Worm (Caenorhabditis elegans) whole organism, early embryonic: ENCODE results near the gene cpg-4.

Source experiments
- ama-1 ChIP-seq: fragments of 150-350 bp; optimal IDR thresholded peaks from 2 replicates; lab custom pipeline; 2014
- ceh-13 ChIP-seq: fragments of 200-800 bp; sonication (Bioruptor generic); optimal IDR thresholded peaks from 2 replicates; lab custom pipeline; 2018; ENCODE audit warnings: mild to moderate bottlenecking, missing genetic modification characterization, missing compliant biosample characterization
- tbx-11 ChIP-seq: fragments of 200-800 bp; sonication (Bioruptor generic); IDR thresholded peaks from 2 replicates; pipeline ENCODE4 v1.3.6; 2022; ENCODE audit warnings: missing genetic modification characterization, missing compliant biosample characterization
- tbx-37 ChIP-seq: fragments of 200-800 bp; sonication (Bioruptor generic); conservative IDR thresholded peaks from 2 replicates; pipeline ENCODE4 v1.3.6; 2022; ENCODE audit warnings: missing genetic modification reagents, missing genetic modification characterization, missing compliant biosample characterization

DNA sequence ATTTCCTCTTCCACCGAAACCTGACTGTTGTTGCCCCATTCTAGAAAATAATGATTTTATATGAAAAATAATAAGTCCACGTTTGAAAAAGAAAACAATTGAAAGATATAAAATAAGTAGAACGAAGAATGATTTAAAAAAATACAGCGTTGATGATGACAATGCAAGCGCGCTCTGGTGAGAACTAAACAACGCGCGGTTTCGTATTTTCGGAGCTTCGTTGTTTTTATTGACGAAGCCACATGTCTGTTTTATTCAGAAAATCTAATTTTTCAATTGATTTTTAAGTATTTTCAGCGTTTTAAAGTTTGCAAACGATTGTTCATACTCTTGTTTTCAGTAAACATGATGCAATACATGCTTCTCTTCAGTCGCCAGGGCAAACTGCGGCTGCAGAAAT, 21.4 kb downstream of the cpg-4 start, which contains the start of the genes rpt-2 and aps-1:
- TF ChIP-seq tbx-37 (GFP tag; lab: Robert Waterston, UW) (no peak), tbx-11 (GFP tag; lab: Robert Waterston, UW) (no peak), ama-1 (lab: Kevin White, UChicago) (no peak), ceh-13 (GFP tag; lab: Kevin White, UChicago) (no peak)
